Worm (Caenorhabditis elegans) whole organism, young adult: Measurements from ENCODE around the gene ulp-1.

Experiments used
- C06A6.2 ChIP-seq: fragments of 200-800 bp; sonication (Bioruptor generic); conservative IDR thresholded peaks from 2 replicates; pipeline ENCODE4 v1.3.6; 2022; ENCODE audit warnings: missing genetic modification characterization, missing compliant biosample characterization
- C17E4.6 ChIP-seq: fragments of 200-800 bp; sonication (Bioruptor generic); IDR thresholded peaks from 2 replicates; pipeline ENCODE4 v1.3.6; 2022; ENCODE audit warnings: missing genetic modification reagents, missing genetic modification characterization, missing compliant biosample characterization
- D2030.7 ChIP-seq: fragments of 200-800 bp; sonication (Bioruptor generic); IDR thresholded peaks from 2 replicates; pipeline ENCODE4 v1.3.6; 2022; ENCODE audit warnings: missing genetic modification reagents, missing genetic modification characterization, missing compliant biosample characterization
- F37B4.10 ChIP-seq: fragments of 200-800 bp; sonication (Bioruptor generic); IDR thresholded peaks from 2 replicates; pipeline ENCODE4 v1.3.6; 2022; ENCODE audit warnings: missing genetic modification characterization, missing compliant biosample characterization
- F49E8.2 ChIP-seq: sonication (generic microtip); optimal IDR thresholded peaks from 3 replicates; lab custom pipeline; 2017; ENCODE audit warnings: missing genetic modification characterization, mild to moderate bottlenecking, missing compliant biosample characterization, antibody characterized with exemption, moderate library complexity; ENCODE audit not compliant: insufficient read depth
- F55B11.4 ChIP-seq: sonication (generic microtip); optimal IDR thresholded peaks from 2 replicates; lab custom pipeline; 2016; ENCODE audit warnings: missing compliant biosample characterization, missing genetic modification characterization, borderline replicate concordance; ENCODE audit not compliant: insufficient read depth
- F57C9.4 ChIP-seq: sonication (generic microtip); optimal IDR thresholded peaks from 2 replicates; lab custom pipeline; 2017; ENCODE audit warnings: mild to moderate bottlenecking, missing genetic modification characterization, missing compliant biosample characterization
- Y53F4B.3 ChIP-seq: fragments of 200-800 bp; sonication (Bioruptor generic); IDR thresholded peaks from 2 replicates; pipeline ENCODE4 v1.3.6; 2022; ENCODE audit warnings: missing genetic modification reagents, missing genetic modification characterization, missing compliant biosample characterization
- Y67H2A.10 ChIP-seq: fragments of 200-800 bp; sonication (Bioruptor generic); conservative IDR thresholded peaks from 2 replicates; pipeline ENCODE4 v1.3.6; 2022; ENCODE audit warnings: missing genetic modification reagents, missing genetic modification characterization, missing compliant biosample characterization
- ZK185.1 ChIP-seq: sonication (generic microtip); optimal IDR thresholded peaks from 2 replicates; lab custom pipeline; 2016; ENCODE audit warnings: mild to moderate bottlenecking, missing genetic modification characterization, missing compliant biosample characterization; ENCODE audit not compliant: poor library complexity, severe bottlenecking
- ama-1 ChIP-seq, 3 experiments: fragments of 150-350 bp in 1 of 3; sonication (generic microtip) in 2 of 3; optimal IDR thresholded peaks; 2 replicates each; lab custom pipeline; 2014 to 2018; ENCODE audit warnings: missing biosample characterization in 2 of 3, missing genetic modification characterization in 2 of 3, missing genetic modification reagents in 2 of 3
- atf-7 ChIP-seq: sonication (generic microtip); optimal IDR thresholded peaks from 2 replicates; lab custom pipeline; 2017; ENCODE audit warnings: mild to moderate bottlenecking, missing genetic modification characterization, missing compliant biosample characterization
- bed-1 ChIP-seq: fragments of 200-800 bp; sonication (Bioruptor generic); IDR thresholded peaks from 2 replicates; pipeline ENCODE4 v1.3.6; 2022; ENCODE audit warnings: missing genetic modification reagents, missing genetic modification characterization, missing compliant biosample characterization
- ceh-27 ChIP-seq: fragments of 200-800 bp; sonication (Bioruptor generic); optimal IDR thresholded peaks from 2 replicates; lab custom pipeline; 2018; ENCODE audit warnings: mild to moderate bottlenecking, missing genetic modification characterization, moderate library complexity, missing compliant biosample characterization
- ceh-91 ChIP-seq: fragments of 200-800 bp; sonication (Bioruptor generic); IDR thresholded peaks from 2 replicates; pipeline ENCODE4 v1.3.6; 2022; ENCODE audit warnings: missing genetic modification reagents, missing genetic modification characterization, missing compliant biosample characterization
- dox-1 ChIP-seq: fragments of 200-800 bp; sonication (Bioruptor generic); IDR thresholded peaks from 2 replicates; pipeline ENCODE4 v1.3.6; 2022; ENCODE audit warnings: missing genetic modification reagents, missing genetic modification characterization, missing compliant biosample characterization
- dpl-1 ChIP-seq: fragments of 150-350 bp; optimal IDR thresholded peaks from 2 replicates; lab custom pipeline; 2014; ENCODE audit warnings: missing biosample characterization, missing genetic modification reagents, missing genetic modification characterization
- efl-1 ChIP-seq: fragments of 150-350 bp; optimal IDR thresholded peaks from 2 replicates; lab custom pipeline; 2014; ENCODE audit warnings: missing biosample characterization, missing genetic modification reagents, missing genetic modification characterization
- egl-18 ChIP-seq: fragments of 200-800 bp; sonication (Bioruptor generic); IDR thresholded peaks from 2 replicates; pipeline ENCODE4 v1.3.6; 2022; ENCODE audit warnings: missing genetic modification reagents, missing genetic modification characterization, missing compliant biosample characterization
- ets-4 ChIP-seq: fragments of 200-800 bp; sonication (Bioruptor generic); optimal IDR thresholded peaks from 2 replicates; lab custom pipeline; 2018; ENCODE audit warnings: mild to moderate bottlenecking, missing genetic modification characterization, missing compliant biosample characterization
- hlh-12 ChIP-seq: sonication (generic microtip); optimal IDR thresholded peaks from 2 replicates; lab custom pipeline; 2016; ENCODE audit warnings: missing genetic modification characterization, missing compliant biosample characterization
- hlh-26 ChIP-seq: fragments of 200-800 bp; sonication (Bioruptor generic); conservative IDR thresholded peaks from 2 replicates; pipeline ENCODE4 v1.3.6; 2022; ENCODE audit warnings: missing genetic modification reagents, missing genetic modification characterization, missing compliant biosample characterization
- hsf-1 ChIP-seq: fragments of 200-800 bp; sonication (Bioruptor generic); IDR thresholded peaks from 2 replicates; pipeline ENCODE4 v1.3.6; 2022; ENCODE audit warnings: missing genetic modification reagents, missing genetic modification characterization, missing compliant biosample characterization
- let-607 ChIP-seq, 2 experiments: fragments of 200-800 bp in 1 of 2; sonication (Bioruptor generic) in 1 of 2; sonication (generic microtip) in 1 of 2; optimal IDR thresholded peaks; 2 replicates each; lab custom pipeline; 2016 to 2018; ENCODE audit warnings: mild to moderate bottlenecking in 2 of 2, missing compliant biosample characterization in 2 of 2, missing genetic modification characterization in 2 of 2, moderate library complexity in 2 of 2, missing genotype in 1 of 2
- lin-40 ChIP-seq: sonication (generic microtip); optimal IDR thresholded peaks from 2 replicates; lab custom pipeline; 2016; ENCODE audit warnings: missing genetic modification characterization, mild to moderate bottlenecking, missing compliant biosample characterization, missing genotype, missing genetic modification reagents
- lsl-1 ChIP-seq: fragments of 200-800 bp; sonication (Bioruptor generic); optimal IDR thresholded peaks from 2 replicates; lab custom pipeline; 2018; ENCODE audit warnings: mild to moderate bottlenecking, missing genetic modification characterization, moderate library complexity, missing compliant biosample characterization
- mcd-1 ChIP-seq: fragments of 200-800 bp; sonication (Bioruptor generic); IDR thresholded peaks from 2 replicates; pipeline ENCODE4 v1.3.6; 2022; ENCODE audit warnings: missing genetic modification reagents, missing genetic modification characterization, missing compliant biosample characterization
- mel-28 ChIP-seq: sonication (generic microtip); optimal IDR thresholded peaks from 2 replicates; lab custom pipeline; 2016; ENCODE audit warnings: borderline replicate concordance, mild to moderate bottlenecking, missing genetic modification characterization, missing compliant biosample characterization
- nfya-1 ChIP-seq: sonication (generic microtip); optimal IDR thresholded peaks from 2 replicates; lab custom pipeline; 2017; ENCODE audit warnings: antibody characterized with exemption, missing compliant biosample characterization, missing genetic modification characterization, borderline replicate concordance; ENCODE audit not compliant: insufficient read depth
- nfyb-1 ChIP-seq: fragments of 200-800 bp; sonication (Bioruptor generic); IDR thresholded peaks from 2 replicates; pipeline ENCODE4 v1.3.6; 2022; ENCODE audit warnings: missing genetic modification reagents, missing genetic modification characterization, missing compliant biosample characterization
- nhr-179 ChIP-seq: sonication (generic microtip); optimal IDR thresholded peaks from 2 replicates; lab custom pipeline; 2016; ENCODE audit warnings: mild to moderate bottlenecking, missing genetic modification characterization, missing compliant biosample characterization
- nhr-27 ChIP-seq: fragments of 200-800 bp; sonication (Bioruptor generic); optimal IDR thresholded peaks from 2 replicates; lab custom pipeline; 2018; ENCODE audit warnings: mild to moderate bottlenecking, missing genetic modification characterization, moderate library complexity, missing compliant biosample characterization
- pha-4 ChIP-seq: fragments of 150-350 bp; sonication (generic microtip); optimal IDR thresholded peaks from 2 replicates; lab custom pipeline; 2014; ENCODE audit warnings: missing biosample characterization, missing genetic modification reagents, missing genetic modification characterization
- rcor-1 ChIP-seq: fragments of 200-800 bp; sonication (Bioruptor generic); IDR thresholded peaks from 2 replicates; pipeline ENCODE4 v1.3.6; 2022; ENCODE audit warnings: missing genetic modification reagents, missing genetic modification characterization, missing compliant biosample characterization
- rec-8 ChIP-seq, 2 experiments: sonication (generic microtip); optimal IDR thresholded peaks; 2 replicates each; lab custom pipeline; 2016; ENCODE audit warnings: mild to moderate bottlenecking in 2 of 2, missing genetic modification characterization in 2 of 2, missing genetic modification reagents in 2 of 2, missing genotype in 2 of 2, missing biosample characterization in 1 of 2, missing compliant biosample characterization in 1 of 2, moderate library complexity in 1 of 2
- repo-1 ChIP-seq: sonication (generic microtip); optimal IDR thresholded peaks from 2 replicates; lab custom pipeline; 2017; ENCODE audit warnings: mild to moderate bottlenecking, missing genetic modification characterization, missing compliant biosample characterization
- sea-2 ChIP-seq: fragments of 200-800 bp; sonication (Bioruptor generic); IDR thresholded peaks from 2 replicates; pipeline ENCODE4 v1.3.6; 2022; ENCODE audit warnings: missing genetic modification characterization, missing compliant biosample characterization
- snpc-1.1 ChIP-seq: sonication (generic microtip); optimal IDR thresholded peaks from 2 replicates; lab custom pipeline; 2017; ENCODE audit warnings: missing genetic modification characterization, mild to moderate bottlenecking, missing compliant biosample characterization, antibody characterized with exemption, moderate library complexity, missing genotype, missing genetic modification reagents; ENCODE audit not compliant: insufficient read depth
- snpc-4 ChIP-seq, 5 experiments: fragments of 150-350 bp in 1 of 5; sonication (generic microtip) in 4 of 5; optimal IDR thresholded peaks; 2 replicates each; lab custom pipeline; 2014 to 2018; ENCODE audit warnings: missing genetic modification characterization in 5 of 5, missing biosample characterization in 3 of 5, antibody characterized with exemption in 2 of 5, mild to moderate bottlenecking in 2 of 5, missing compliant biosample characterization in 2 of 5, missing genotype in 2 of 5, moderate library complexity in 2 of 5, missing genetic modification reagents in 1 of 5
- somi-1 ChIP-seq: fragments of 200-800 bp; sonication (Bioruptor generic); optimal IDR thresholded peaks from 2 replicates; lab custom pipeline; 2018; ENCODE audit warnings: mild to moderate bottlenecking, missing genetic modification characterization, missing compliant biosample characterization
- sptf-2 ChIP-seq: fragments of 200-800 bp; sonication (Bioruptor generic); optimal IDR thresholded peaks from 2 replicates; lab custom pipeline; 2018; ENCODE audit warnings: mild to moderate bottlenecking, missing genetic modification characterization, missing compliant biosample characterization
- tbp1 ChIP-seq: fragments of 200-800 bp; sonication (Bioruptor generic); optimal IDR thresholded peaks from 2 replicates; lab custom pipeline; 2018; ENCODE audit warnings: mild to moderate bottlenecking, missing genetic modification characterization, missing compliant biosample characterization
- tbx-9 ChIP-seq: sonication (generic microtip); optimal IDR thresholded peaks from 2 replicates; lab custom pipeline; 2016; ENCODE audit warnings: borderline replicate concordance, missing genetic modification characterization, inconsistent platforms, missing compliant biosample characterization
- zim-3 ChIP-seq: sonication (generic microtip); optimal IDR thresholded peaks from 2 replicates; lab custom pipeline; 2017; ENCODE audit warnings: mild to moderate bottlenecking, missing genetic modification characterization, moderate library complexity, missing compliant biosample characterization
- ztf-18 ChIP-seq: sonication (generic microtip); optimal IDR thresholded peaks from 2 replicates; lab custom pipeline; 2016; ENCODE audit warnings: missing genotype, mild to moderate bottlenecking, missing genetic modification characterization, missing compliant biosample characterization
- ztf-28 ChIP-seq: fragments of 200-800 bp; sonication (Bioruptor generic); IDR thresholded peaks from 2 replicates; pipeline ENCODE4 v1.3.6; 2022; ENCODE audit warnings: missing genetic modification reagents, missing genetic modification characterization, missing compliant biosample characterization

ulp-1 gene

DNA sequence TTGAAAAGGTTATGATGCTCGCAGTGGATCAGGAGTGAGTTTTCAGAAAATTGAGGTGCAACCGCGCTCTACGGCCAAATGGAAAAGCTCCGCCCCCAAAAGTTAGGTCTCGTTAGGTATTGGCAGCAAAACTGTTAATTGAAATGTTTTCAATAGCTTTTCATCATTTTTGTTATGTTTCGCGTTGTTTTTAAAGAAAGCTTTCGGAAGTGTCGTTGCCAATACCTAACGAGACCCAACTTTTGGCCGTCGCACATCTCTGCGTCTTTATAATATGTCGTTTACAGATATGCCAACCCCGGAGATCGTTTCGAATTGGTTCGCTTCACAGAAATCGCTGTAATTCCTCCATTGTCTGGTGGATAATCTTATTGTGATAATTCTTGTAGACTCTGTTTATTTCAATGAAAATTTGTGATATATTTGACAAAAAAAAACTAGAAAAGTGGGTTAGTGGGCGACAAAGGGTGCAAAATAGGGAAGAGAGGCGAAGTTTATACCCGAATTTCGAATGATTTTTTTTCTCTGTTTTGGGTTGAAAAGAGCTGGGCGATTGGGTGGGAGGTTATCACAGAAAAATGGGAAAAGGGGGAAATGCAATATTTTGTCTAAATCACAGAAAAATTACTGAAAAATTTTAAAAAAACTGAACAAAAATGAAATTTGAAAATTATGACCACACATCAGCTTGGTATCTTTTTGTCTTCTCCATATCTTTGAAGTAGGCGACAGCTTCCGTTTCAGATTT is 26.9 kb upstream of the ulp-1 start (continued):
- TF ChIP-seq ets-4 (GFP tag; lab: Kevin White, UChicago) (no peak), ceh-27 (GFP tag; lab: Kevin White, UChicago) (peak; percentile 25), sea-2 (GFP tag; lab: Robert Waterston, UW) (no peak), F57C9.4 (tag; lab: Kevin White, UChicago) (no peak), zim-3 (peak; percentile 11), lsl-1 (GFP tag; lab: Kevin White, UChicago) (no peak), dpl-1 (no peak), pha-4 (no peak), atf-7 (peak; percentile 73), rcor-1 (GFP tag; lab: Robert Waterston, UW) (no peak), nfyb-1 (GFP tag; lab: Robert Waterston, UW) (peak; percentile 83), bed-1 (GFP tag; lab: Robert Waterston, UW) (no peak), let-607 (tag; optimal IDR thresholded peaks at IDR 0.05; lab: Kevin White, UChicago) (peak in 1 of 2 experiments; percentile 20), F37B4.10 (GFP tag; lab: Robert Waterston, UW) (no peak), F49E8.2 (tag; lab: Kevin White, UChicago) (no peak), rec-8 (tag; optimal IDR thresholded peaks at IDR 0.05; lab: Kevin White, UChicago) (no peak), ZK185.1 (tag; lab: Kevin White, UChicago) (peak; percentile 45), ceh-91 (no peak), somi-1 (GFP tag; lab: Kevin White, UChicago) (no peak), tbp1 (peak; percentile 8), D2030.7 (GFP tag; lab: Robert Waterston, UW) (no peak), nfya-1 (tag; lab: Kevin White, UChicago) (no peak), mel-28 (tag; lab: Kevin White, UChicago) (no peak), snpc-1.1 (tag; lab: Kevin White, UChicago) (no peak), repo-1 (peak; percentile 91), egl-18 (GFP tag; lab: Robert Waterston, UW) (no peak), mcd-1 (GFP tag; lab: Robert Waterston, UW) (peak; percentile 75), ztf-18 (tag; lab: Kevin White, UChicago) (no peak)
- TF ChIP-seq, all 124 proteins: peak for 34

ce11 chrIII:5195690-5196089 is 26.1 kb upstream of the ulp-1 start, which contains the start of gene moc-6:
TSS of gene moc-6 (plus strand) at chrIII:5195990.
- no peak for TF ChIP-seq tbx-9
- no peak for TF ChIP-seq sptf-2 (GFP tag; lab: Kevin White, UChicago)
- TF ChIP-seq C17E4.6 = no peak
- TF ChIP-seq snpc-4 (GFP tag; optimal IDR thresholded peaks at IDR 0.05; lab: Kevin White, UChicago) = no peak
- TF ChIP-seq snpc-4 (tag; optimal IDR thresholded peaks at IDR 0.05; lab: Kevin White, UChicago) = no peak
- TF ChIP-seq ama-1 (optimal IDR thresholded peaks at IDR 0.05; lab: Kevin White, UChicago) = no peak
- no peak for TF ChIP-seq ama-1 (GFP tag; optimal IDR thresholded peaks at IDR 0.05; lab: Kevin White, UChicago)
- no peak for TF ChIP-seq nhr-179
- TF ChIP-seq ztf-28 (GFP tag; lab: Robert Waterston, UW) = no peak
- TF ChIP-seq lin-40 (tag; lab: Kevin White, UChicago) = no peak
- TF ChIP-seq Y53F4B.3 (GFP tag; lab: Robert Waterston, UW) = no peak
- no peak for TF ChIP-seq F55B11.4 (tag; lab: Kevin White, UChicago)
- no peak for TF ChIP-seq snpc-1.1 (tag; lab: Kevin White, UChicago)
- TF ChIP-seq hsf-1 = no peak
- TF ChIP-seq hlh-12 = no peak
- TF ChIP-seq hlh-26 (GFP tag; lab: Robert Waterston, UW) = no peak
- no peak for TF ChIP-seq dox-1
- TF ChIP-seq C06A6.2 (GFP tag; lab: Robert Waterston, UW) = no peak
- TF ChIP-seq nhr-27 (tag; lab: Kevin White, UChicago) = no peak
- TF ChIP-seq efl-1 = no peak
- no peak for TF ChIP-seq Y67H2A.10 (GFP tag; lab: Robert Waterston, UW)
- TF ChIP-seq, all 124 proteins: peak for 0
